Fruit fly (Drosophila melanogaster): ENCODE results near the gene CG42710.

dm6 chr2L:8781152-8781551 is 1.1 kb downstream of the CG42710 start, which contains the start of gene LManVI:
- TF ChIP-seq psq (optimal IDR thresholded peaks at IDR 0.05), result no peak
- no peak for TF ChIP-seq Myc (optimal IDR thresholded peaks at IDR 0.05)
- TF ChIP-seq ttk (optimal IDR thresholded peaks at IDR 0.05), result no peak

Data from Kc167 (cell line).